Worm (Caenorhabditis elegans): ENCODE results near the gene pdi-2.

The pdi-2 gene

DNA sequence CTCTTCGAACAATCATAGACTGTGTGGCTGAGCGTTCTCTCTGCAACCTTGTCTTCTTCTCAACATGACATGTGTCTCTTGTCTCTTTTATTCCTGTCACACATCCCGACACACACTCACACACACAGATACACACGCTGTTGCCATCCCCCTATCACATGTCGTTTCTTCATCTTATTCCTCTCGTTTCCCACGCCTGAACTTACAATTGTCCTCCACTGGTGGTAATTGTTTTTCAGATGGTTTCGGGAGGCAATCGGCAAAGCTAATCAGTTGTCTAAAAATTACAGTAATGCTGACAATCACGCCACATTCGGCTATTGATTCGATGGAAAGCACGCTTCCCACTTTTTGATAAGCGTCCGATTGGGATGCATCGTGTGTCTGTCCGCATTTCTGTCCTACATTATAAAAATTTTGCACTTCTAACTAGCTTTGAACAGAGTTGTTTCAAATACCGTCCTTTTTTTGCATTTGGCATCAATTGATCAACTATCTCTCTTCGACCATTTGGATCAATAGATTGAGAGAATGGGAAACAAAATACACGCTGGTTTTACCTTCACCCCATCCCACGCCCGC is 8.3 kb downstream of the pdi-2 start, which contains the start of gene nhr-35 (continued):
- TF ChIP-seq efl-3 (GFP tag; optimal IDR thresholded peaks at IDR 0.05): no peak
- no peak for TF ChIP-seq unc-86 (tag; optimal IDR thresholded peaks at IDR 0.05)
- peak; percentile 95 for TF ChIP-seq lin-14 (GFP tag; optimal IDR thresholded peaks at IDR 0.05)
- TF ChIP-seq ets-5 (GFP tag; IDR thresholded peaks at IDR 0.05): no peak
- TF ChIP-seq blmp-1 (tag; optimal IDR thresholded peaks at IDR 0.05): peak; percentile 66
- no peak for TF ChIP-seq ceh-63 (GFP tag; optimal IDR thresholded peaks at IDR 0.05)
- peak; percentile 97 for TF ChIP-seq nhr-20 (tag; optimal IDR thresholded peaks at IDR 0.05)
- peak; percentile 72 for TF ChIP-seq jun-1 (tag; optimal IDR thresholded peaks at IDR 0.05)
- TF ChIP-seq nhr-77 (tag; optimal IDR thresholded peaks at IDR 0.05): no peak
- TF ChIP-seq nhr-11 (tag; optimal IDR thresholded peaks at IDR 0.05): peak; percentile 23
- no peak for TF ChIP-seq Y116A8C.19 (tag; optimal IDR thresholded peaks at IDR 0.05; ENCODE audit: borderline replicate concordance)
- peak; percentile 92 for TF ChIP-seq nhr-85 (tag)
- no peak for TF ChIP-seq sptf-1 (tag; optimal IDR thresholded peaks at IDR 0.05)
- no peak for TF ChIP-seq nhr-12 (tag; optimal IDR thresholded peaks at IDR 0.05)
- TF ChIP-seq nhr-28 (tag; optimal IDR thresholded peaks at IDR 0.05): no peak
- TF ChIP-seq ceh-82 (tag; optimal IDR thresholded peaks at IDR 0.05): no peak
- TF ChIP-seq F16B12.6 (tag; optimal IDR thresholded peaks at IDR 0.05): no peak
- TF ChIP-seq ama-1 (optimal IDR thresholded peaks at IDR 0.05): peak; percentile 29
- TF ChIP-seq snu-23 (GFP tag; optimal IDR thresholded peaks at IDR 0.05): peak; percentile 87
- no peak for TF ChIP-seq dsc-1 (tag; optimal IDR thresholded peaks at IDR 0.05)
- TF ChIP-seq egl-13 (tag; optimal IDR thresholded peaks at IDR 0.05): no peak
- TF ChIP-seq C04F5.9 (tag; optimal IDR thresholded peaks at IDR 0.05): no peak
- TF ChIP-seq alr-1 (tag; optimal IDR thresholded peaks at IDR 0.05; ENCODE audit: borderline replicate concordance): no peak
- no peak for TF ChIP-seq fkh-8 (tag; optimal IDR thresholded peaks at IDR 0.05)
- TF ChIP-seq nhr-90 (tag; optimal IDR thresholded peaks at IDR 0.05; ENCODE audit: poor library complexity): peak; percentile 66
- TF ChIP-seq aly-2 (tag; optimal IDR thresholded peaks at IDR 0.05): no peak
- peak; percentile 37 to 62 for TF ChIP-seq lsy-2 (tag; optimal IDR thresholded peaks at IDR 0.05)
- no peak for TF ChIP-seq lin-39 (tag; optimal IDR thresholded peaks at IDR 0.05)
- TF ChIP-seq mef-2 (tag; optimal IDR thresholded peaks at IDR 0.05): no peak
- TF ChIP-seq unc-30 (tag; optimal IDR thresholded peaks at IDR 0.05): no peak
- TF ChIP-seq sup-37 (GFP tag; optimal IDR thresholded peaks at IDR 0.05): peak; percentile 3
- no peak for TF ChIP-seq tlp-1 (tag; optimal IDR thresholded peaks at IDR 0.05)
- TF ChIP-seq unc-62 (GFP tag; optimal IDR thresholded peaks at IDR 0.05): no peak

DNA sequence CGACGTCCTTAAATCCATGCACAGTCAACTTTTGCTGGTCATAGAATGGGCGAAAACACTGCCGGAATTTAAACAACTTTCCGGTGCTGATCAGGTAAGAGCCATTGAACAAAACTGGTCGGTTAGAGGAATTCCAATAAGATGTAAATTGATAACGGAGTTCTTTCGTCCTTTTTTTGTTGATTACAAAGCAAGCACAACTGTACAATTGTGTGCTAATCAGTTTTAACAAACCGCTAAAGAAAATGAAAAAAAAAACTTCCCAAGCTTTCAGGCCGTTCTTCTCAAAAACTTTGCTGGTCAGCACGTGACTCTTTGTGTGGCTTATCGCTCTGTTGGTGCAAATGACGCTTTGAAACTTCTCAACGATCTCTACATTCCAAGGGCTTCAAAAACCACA is 10.2 kb downstream of the pdi-2 start:
- TF ChIP-seq efl-1 (optimal IDR thresholded peaks at IDR 0.05): no peak
- peak in 1 of 2 experiments; percentile 67 for TF ChIP-seq efl-1 (GFP tag; optimal IDR thresholded peaks at IDR 0.05 in 1 of 2)
- TF ChIP-seq elt-2 (tag; optimal IDR thresholded peaks at IDR 0.05): peak; percentile 34
- TF ChIP-seq nhr-237 (tag; optimal IDR thresholded peaks at IDR 0.05): no peak
- TF ChIP-seq efl-3 (GFP tag; optimal IDR thresholded peaks at IDR 0.05): no peak
- TF ChIP-seq ceh-90 (tag; optimal IDR thresholded peaks at IDR 0.05): no peak
- TF ChIP-seq lir-3 (tag; optimal IDR thresholded peaks at IDR 0.05; ENCODE audit: poor library complexity): no peak
- no peak for TF ChIP-seq sox-4 (tag; optimal IDR thresholded peaks at IDR 0.05)
- no peak for TF ChIP-seq nhr-71 (tag; optimal IDR thresholded peaks at IDR 0.05)
- no peak for TF ChIP-seq fkh-8 (tag; optimal IDR thresholded peaks at IDR 0.05)
- TF ChIP-seq nhr-20 (tag; optimal IDR thresholded peaks at IDR 0.05): no peak
- TF ChIP-seq hlh-4 (tag; optimal IDR thresholded peaks at IDR 0.05): no peak

DNA sequence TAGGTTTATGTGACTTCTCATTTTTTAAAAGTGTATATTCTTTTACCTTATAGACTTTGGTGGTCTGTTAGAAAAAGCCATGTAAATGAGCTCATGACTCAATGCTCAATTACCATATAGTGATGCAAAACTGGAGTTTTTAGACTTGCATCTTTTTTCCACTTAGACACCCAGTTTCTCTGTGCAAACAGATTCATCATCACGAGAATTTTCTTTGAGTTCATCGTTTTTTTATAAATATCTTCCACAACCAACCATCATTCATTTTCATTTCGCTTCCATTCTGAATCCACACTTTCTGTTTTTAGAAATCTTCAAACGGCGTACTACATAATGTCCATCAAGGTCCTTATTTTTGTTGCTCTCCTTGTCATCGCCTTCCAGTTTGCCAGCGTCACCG is 20.6 kb downstream of the pdi-2 start, which contains the start of gene C07A12.2:
Gene C07A12.2 (plus strand): TSS at position 301 of the 400 bp plus-strand sequence.
- TF ChIP-seq ztf-4 (tag; optimal IDR thresholded peaks at IDR 0.05) (no peak), nhr-90 (tag; optimal IDR thresholded peaks at IDR 0.05; ENCODE audit: poor library complexity) (no peak), alr-1 (tag; optimal IDR thresholded peaks at IDR 0.05; ENCODE audit: borderline replicate concordance) (no peak), unc-62 (GFP tag; optimal IDR thresholded peaks at IDR 0.05) (no peak), unc-86 (tag; optimal IDR thresholded peaks at IDR 0.05) (no peak), C16A3.4 (tag; optimal IDR thresholded peaks at IDR 0.05) (no peak), nhr-76 (tag; optimal IDR thresholded peaks at IDR 0.05) (no peak), efl-3 (GFP tag; optimal IDR thresholded peaks at IDR 0.05) (no peak), ces-1 (GFP tag; optimal IDR thresholded peaks at IDR 0.05) (no peak), nhr-47 (tag; optimal IDR thresholded peaks at IDR 0.05) (no peak), sup-37 (GFP tag; optimal IDR thresholded peaks at IDR 0.05) (no peak), nhr-20 (tag; optimal IDR thresholded peaks at IDR 0.05) (no peak), dsc-1 (tag; optimal IDR thresholded peaks at IDR 0.05) (no peak), sox-4 (tag; optimal IDR thresholded peaks at IDR 0.05) (no peak)
